Worm (Caenorhabditis elegans): ENCODE measurements around the gene srz-78.

Gene srz-78

ce11 chrIV:3491477-3491876 lies at the start of gene srz-78:
Gene srz-78, plus strand, starts transcription at chrIV:3491777.
- no peak for TF ChIP-seq elt-4 (tag; optimal IDR thresholded peaks at IDR 0.05)
- no peak for TF ChIP-seq unc-3 (GFP tag; conservative IDR thresholded peaks at IDR 0.05)
- no peak for TF ChIP-seq unc-3 (tag; optimal IDR thresholded peaks at IDR 0.05)
- TF ChIP-seq hlh-13 (GFP tag; optimal IDR thresholded peaks at IDR 0.05), result no peak
- no peak for TF ChIP-seq che-1 (tag; optimal IDR thresholded peaks at IDR 0.05)
- no peak for TF ChIP-seq ceh-9 (tag; optimal IDR thresholded peaks at IDR 0.05)
- TF ChIP-seq pag-3 (tag; optimal IDR thresholded peaks at IDR 0.05; ENCODE audit: borderline replicate concordance), result no peak
- TF ChIP-seq F13H6.1 (tag; optimal IDR thresholded peaks at IDR 0.05), result no peak
- TF ChIP-seq hlh-30 (tag; optimal IDR thresholded peaks at IDR 0.05; ENCODE audit: insufficient read depth), result no peak
- TF ChIP-seq pros-1 (tag; optimal IDR thresholded peaks at IDR 0.05), result no peak
- TF ChIP-seq nhr-11 (tag; optimal IDR thresholded peaks at IDR 0.05), result no peak
- TF ChIP-seq nfya-1 (tag; optimal IDR thresholded peaks at IDR 0.05), result no peak
- TF ChIP-seq ceh-48 (tag; optimal IDR thresholded peaks at IDR 0.05), result no peak

- TF ChIP-seq ceh-2 (tag; optimal IDR thresholded peaks at IDR 0.05) (no peak), pha-2 (tag; optimal IDR thresholded peaks at IDR 0.05) (no peak)
These were observed 49.1 kb upstream of the srz-78 start for ce11 chrIV:3442513-3442912.

- TF ChIP-seq odd-2 (tag; optimal IDR thresholded peaks at IDR 0.05) (no peak), sdc-2 (tag; optimal IDR thresholded peaks at IDR 0.05) (no peak), sox-4 (tag; optimal IDR thresholded peaks at IDR 0.05) (no peak), elt-2 (tag; optimal IDR thresholded peaks at IDR 0.05) (no peak), hlh-13 (GFP tag; optimal IDR thresholded peaks at IDR 0.05) (no peak), ceh-45 (GFP tag; IDR thresholded peaks at IDR 0.05) (no peak), ceh-22 (tag; optimal IDR thresholded peaks at IDR 0.05) (no peak), dve-1 (tag; optimal IDR thresholded peaks at IDR 0.05) (no peak), ceh-14 (tag; optimal IDR thresholded peaks at IDR 0.05) (no peak), ceh-2 (tag; optimal IDR thresholded peaks at IDR 0.05) (no peak), pha-4 (tag; optimal IDR thresholded peaks at IDR 0.05) (no peak), hlh-15 (tag; optimal IDR thresholded peaks at IDR 0.05) (no peak)
These were observed 47.5 kb upstream of the srz-78 start, which contains the start of gene F09D12.2 for ce11 chrIV:3444101-3444500. Gene F09D12.2, minus strand, starts transcription at chrIV:3444201.

- no peak for TF ChIP-seq dmd-4 (tag; optimal IDR thresholded peaks at IDR 0.05; ENCODE audit: borderline replicate concordance)
- TF ChIP-seq lim-6 (tag; optimal IDR thresholded peaks at IDR 0.05), result no peak
- TF ChIP-seq ceh-2 (tag; optimal IDR thresholded peaks at IDR 0.05), result no peak
- TF ChIP-seq unc-42 (tag; optimal IDR thresholded peaks at IDR 0.05), result no peak
These were observed 47.0 kb upstream of the srz-78 start, which contains the start of gene F58E2.5 for ce11 chrIV:3444614-3445013. Gene F58E2.5, plus strand, starts transcription at chrIV:3444914.

ce11 chrIV:3447350-3447749 lies 44.2 kb upstream of the srz-78 start:
- TF ChIP-seq pat-9 (tag; optimal IDR thresholded peaks at IDR 0.05), result no peak
- TF ChIP-seq mec-3 (tag; optimal IDR thresholded peaks at IDR 0.05; ENCODE audit: borderline replicate concordance), result no peak
- TF ChIP-seq ceh-6 (GFP tag; optimal IDR thresholded peaks at IDR 0.05), result no peak
- no peak for TF ChIP-seq K09A11.1 (tag; optimal IDR thresholded peaks at IDR 0.05; ENCODE audit: insufficient read depth)
- no peak for TF ChIP-seq che-1 (tag; optimal IDR thresholded peaks at IDR 0.05)
- no peak for TF ChIP-seq ceh-31 (tag; optimal IDR thresholded peaks at IDR 0.05)
- no peak for TF ChIP-seq K02D7.2 (tag; optimal IDR thresholded peaks at IDR 0.05)
- TF ChIP-seq ahr-1 (tag; optimal IDR thresholded peaks at IDR 0.05), result no peak
- TF ChIP-seq elt-4 (tag; optimal IDR thresholded peaks at IDR 0.05), result no peak
- TF ChIP-seq dve-1 (tag; optimal IDR thresholded peaks at IDR 0.05), result no peak
- TF ChIP-seq hlh-8 (tag; optimal IDR thresholded peaks at IDR 0.05), result no peak
- no peak for TF ChIP-seq ceh-2 (tag; optimal IDR thresholded peaks at IDR 0.05)
- TF ChIP-seq T23F11.4 (GFP tag; optimal IDR thresholded peaks at IDR 0.05), result no peak
- no peak for TF ChIP-seq pag-3 (tag; optimal IDR thresholded peaks at IDR 0.05; ENCODE audit: borderline replicate concordance)
- TF ChIP-seq odd-2 (tag; optimal IDR thresholded peaks at IDR 0.05), result no peak
- TF ChIP-seq fkh-10 (GFP tag; optimal IDR thresholded peaks at IDR 0.05), result no peak

Data from whole organism, late embryonic.